Fruit fly (Drosophila melanogaster): ENCODE measurements around the gene CG18628.

CG18628 gene

DNA sequence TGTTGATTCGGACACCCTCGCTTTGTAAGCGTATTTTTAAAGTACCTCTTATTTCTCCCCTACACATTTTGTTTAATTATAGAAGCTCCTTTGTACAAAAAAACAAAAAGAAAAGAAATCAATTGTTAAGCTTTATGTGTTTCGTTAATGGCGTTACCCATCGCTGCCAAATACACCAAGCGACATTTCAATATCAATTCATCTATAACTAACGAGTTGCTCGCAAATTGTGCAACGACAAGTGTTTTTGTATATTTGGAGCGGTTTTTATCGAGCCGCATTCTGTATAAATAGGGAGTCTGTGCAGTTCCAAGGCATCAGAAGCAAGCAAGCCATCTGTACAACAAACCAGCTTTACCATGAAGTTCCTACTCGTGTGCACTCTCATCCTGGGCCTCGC lies at the start of gene CG18628:
CG18628 (plus strand) TSS at position 301 of the 400 bp plus-strand sequence.
- TF ChIP-seq knrl (GFP tag; IDR thresholded peaks at IDR 0.05; ENCODE audit: partially characterized antibody), result no peak
- no peak for TF ChIP-seq nerfin-1 (tag; optimal IDR thresholded peaks at IDR 0.05)
- TF ChIP-seq CG14860 (GFP tag; IDR thresholded peaks at IDR 0.05; ENCODE audit: partially characterized antibody), result no peak
- no peak for TF ChIP-seq CG17612 (GFP tag; IDR thresholded peaks at IDR 0.05)
- TF ChIP-seq dati (GFP tag; IDR thresholded peaks at IDR 0.05), result no peak
- TF ChIP-seq ems (GFP tag; optimal IDR thresholded peaks at IDR 0.05), result no peak
- no peak for TF ChIP-seq sob (GFP tag; IDR thresholded peaks at IDR 0.05)
- no peak for TF ChIP-seq CG10959 (GFP tag; IDR thresholded peaks at IDR 0.05)

DNA sequence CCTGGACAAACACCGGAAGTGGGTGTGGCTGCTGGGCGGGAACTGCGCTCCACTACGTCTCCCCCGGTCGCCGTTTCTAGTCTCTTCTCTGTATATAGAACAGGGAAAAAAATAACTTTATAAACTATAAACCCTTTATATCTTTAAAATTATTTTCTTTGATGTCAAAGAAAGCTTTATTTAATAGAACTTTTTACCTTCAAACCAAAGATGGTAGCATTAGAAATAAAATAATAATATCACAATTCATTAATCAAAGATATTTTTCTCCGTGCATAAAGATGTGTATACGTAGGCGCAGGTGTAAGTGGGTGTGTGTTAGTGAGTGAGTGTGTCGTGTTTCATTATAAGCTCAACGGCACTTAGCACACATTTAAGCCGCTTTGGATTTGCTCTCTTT lies 40.0 kb upstream of the CG18628 start:
- TF ChIP-seq CG2712 (tag; optimal IDR thresholded peaks at IDR 0.05), result no peak
- TF ChIP-seq bsh (GFP tag; optimal IDR thresholded peaks at IDR 0.05), result no peak
- no peak for TF ChIP-seq CG6765 (GFP tag; optimal IDR thresholded peaks at IDR 0.05)
- TF ChIP-seq Fer1 (GFP tag; optimal IDR thresholded peaks at IDR 0.05), result peak; percentile 42
- TF ChIP-seq ash1 (GFP tag; optimal IDR thresholded peaks at IDR 0.05), result no peak
- peak; percentile 15 for TF ChIP-seq dmrt99B (tag; optimal IDR thresholded peaks at IDR 0.05)
- TF ChIP-seq dati (GFP tag; IDR thresholded peaks at IDR 0.05), result no peak
- TF ChIP-seq lab (GFP tag; optimal IDR thresholded peaks at IDR 0.05), result peak; percentile 39
- TF ChIP-seq CG5180 (GFP tag; optimal IDR thresholded peaks at IDR 0.05), result no peak
- no peak for TF ChIP-seq CG12236 (GFP tag; optimal IDR thresholded peaks at IDR 0.05)
- TF ChIP-seq CoRest (tag; optimal IDR thresholded peaks at IDR 0.05), result no peak
- TF ChIP-seq CG11695 (GFP tag; IDR thresholded peaks at IDR 0.05), result no peak
- TF ChIP-seq CG8765 (GFP tag; IDR thresholded peaks at IDR 0.05), result no peak
- TF ChIP-seq CG18599 (GFP tag; optimal IDR thresholded peaks at IDR 0.05), result peak; percentile 72
- TF ChIP-seq oc (tag; optimal IDR thresholded peaks at IDR 0.05), result no peak
- TF ChIP-seq z (GFP tag; IDR thresholded peaks at IDR 0.05), result no peak
- TF ChIP-seq CG11504 (tag; optimal IDR thresholded peaks at IDR 0.05), result peak; percentile 27
- TF ChIP-seq nerfin-1 (tag; optimal IDR thresholded peaks at IDR 0.05), result no peak
- TF ChIP-seq eve (GFP tag; optimal IDR thresholded peaks at IDR 0.05), result no peak
- no peak for TF ChIP-seq CG31441 (GFP tag; IDR thresholded peaks at IDR 0.05)
- TF ChIP-seq odd (GFP tag; optimal IDR thresholded peaks at IDR 0.05), result no peak
- no peak for TF ChIP-seq tin (GFP tag; optimal IDR thresholded peaks at IDR 0.05)
- peak; percentile 34 for TF ChIP-seq cwo (GFP tag; optimal IDR thresholded peaks at IDR 0.05)
- no peak for TF ChIP-seq CG2199 (GFP tag; IDR thresholded peaks at IDR 0.05)
- no peak for TF ChIP-seq NC2α (GFP tag; optimal IDR thresholded peaks at IDR 0.05)
- 0 out of 3 replicates have a peak, but pooled peaks have one; percentile 26 for TF ChIP-seq Dbx (GFP tag; IDR thresholded peaks at IDR 0.05)
- TF ChIP-seq gt (GFP tag; IDR thresholded peaks at IDR 0.05), result no peak
- peak; percentile 14 for TF ChIP-seq CG13894 (tag; optimal IDR thresholded peaks at IDR 0.05)
- peak; percentile 25 for TF ChIP-seq gem (tag; optimal IDR thresholded peaks at IDR 0.05)
- no peak for TF ChIP-seq Oli (tag; optimal IDR thresholded peaks at IDR 0.05)
- TF ChIP-seq CG12942 (GFP tag; optimal IDR thresholded peaks at IDR 0.05), result no peak
- TF ChIP-seq exex (tag; optimal IDR thresholded peaks at IDR 0.05), result no peak
- no peak for TF ChIP-seq CG4424 (GFP tag; optimal IDR thresholded peaks at IDR 0.05)
- no peak for TF ChIP-seq pzg (GFP tag; optimal IDR thresholded peaks at IDR 0.05)
- no peak for TF ChIP-seq Rx (GFP tag; IDR thresholded peaks at IDR 0.05)
- TF ChIP-seq Doc2 (GFP tag; IDR thresholded peaks at IDR 0.05), result no peak
- no peak for TF ChIP-seq hbn (GFP tag; IDR thresholded peaks at IDR 0.05; ENCODE audit: partially characterized antibody)
- no peak for TF ChIP-seq CG1792 (GFP tag; optimal IDR thresholded peaks at IDR 0.05)
- TF ChIP-seq Hand (GFP tag; optimal IDR thresholded peaks at IDR 0.05), result peak; percentile 13
- TF ChIP-seq Hr51 (GFP tag; optimal IDR thresholded peaks at IDR 0.05), result peak in 1 of 2 experiments; percentile 25
- no peak for TF ChIP-seq ftz-f1 (GFP tag; optimal IDR thresholded peaks at IDR 0.05)
- TF ChIP-seq Adf1 (GFP tag; IDR thresholded peaks at IDR 0.05), result no peak
- no peak for TF ChIP-seq CG3838 (GFP tag; optimal IDR thresholded peaks at IDR 0.05)
